Worm (Caenorhabditis elegans): Measurements from ENCODE around the gene F54D12.9.

ce11 chrII:1343748-1344147 lies 37.8 kb downstream of the F54D12.9 start:
- TF ChIP-seq ztf-11 (tag; optimal IDR thresholded peaks at IDR 0.05), result no peak
- no peak for TF ChIP-seq unc-39 (tag; optimal IDR thresholded peaks at IDR 0.05)
- no peak for TF ChIP-seq blmp-1 (tag; optimal IDR thresholded peaks at IDR 0.05)
- TF ChIP-seq elt-1 (tag; optimal IDR thresholded peaks at IDR 0.05; ENCODE audit: borderline replicate concordance, insufficient read depth), result no peak
- TF ChIP-seq unc-62 (GFP tag; optimal IDR thresholded peaks at IDR 0.05), result no peak
- no peak for TF ChIP-seq snpc-4 (tag; optimal IDR thresholded peaks at IDR 0.05)
- no peak for TF ChIP-seq nhr-237 (tag; optimal IDR thresholded peaks at IDR 0.05)
- TF ChIP-seq nhr-12 (tag; optimal IDR thresholded peaks at IDR 0.05), result no peak
- no peak for TF ChIP-seq lin-32 (GFP tag; optimal IDR thresholded peaks at IDR 0.05)
- no peak for TF ChIP-seq nhr-76 (tag; optimal IDR thresholded peaks at IDR 0.05)
